Fruit fly (Drosophila melanogaster) whole organism, embryonic: ENCODE data around the gene Zir.

Experiments
- Atf6 ChIP-seq: fragments of 200-800 bp; sonication (Bioruptor generic); IDR thresholded peaks from 2 replicates; pipeline ENCODE4 v1.3.6; 2022; ENCODE audit warnings: missing biosample characterization, missing genetic modification characterization
- BEAF-32 ChIP-seq: fragments of 200-800 bp; sonication (Bioruptor generic); optimal IDR thresholded peaks from 3 replicates; lab custom pipeline; 2017; ENCODE audit warnings: missing biosample characterization, missing genetic modification characterization, mild to moderate bottlenecking, moderate library complexity, missing genetic modification reagents
- CG10209 ChIP-seq: fragments of 200-800 bp; sonication (Bioruptor generic); optimal IDR thresholded peaks from 3 replicates; lab custom pipeline; 2017; ENCODE audit warnings: missing biosample characterization, mild to moderate bottlenecking, missing genetic modification characterization, missing genetic modification reagents
- CG10431 ChIP-seq: fragments of 200-800 bp; sonication (Bioruptor generic); optimal IDR thresholded peaks from 3 replicates; lab custom pipeline; 2018; ENCODE audit warnings: missing biosample characterization, mild to moderate bottlenecking, missing genetic modification characterization
- CG11456 ChIP-seq: fragments of 200-800 bp; sonication (Bioruptor generic); IDR thresholded peaks from 3 replicates; pipeline ENCODE4 v1.3.6; 2022; ENCODE audit warnings: missing biosample characterization, missing genetic modification characterization
- CG14014 ChIP-seq: fragments of 200-800 bp; sonication (Bioruptor generic); IDR thresholded peaks from 2 replicates; pipeline ENCODE4 v1.3.6; 2022; ENCODE audit warnings: missing biosample characterization, missing genetic modification characterization
- CG14710 ChIP-seq: fragments of 200-800 bp; sonication (Bioruptor generic); optimal IDR thresholded peaks from 3 replicates; lab custom pipeline; 2019; ENCODE audit warnings: missing biosample characterization, mild to moderate bottlenecking, missing genetic modification characterization, moderate library complexity
- CG17568 ChIP-seq: fragments of 200-800 bp; sonication (Bioruptor generic); optimal IDR thresholded peaks from 2 replicates; lab custom pipeline; 2018; ENCODE audit warnings: missing biosample characterization, mild to moderate bottlenecking, missing genetic modification characterization, moderate library complexity
- CG1832 ChIP-seq: fragments of 200-800 bp; sonication (Bioruptor generic); optimal IDR thresholded peaks from 2 replicates; lab custom pipeline; 2017; ENCODE audit warnings: missing biosample characterization, mild to moderate bottlenecking, missing genetic modification characterization, inconsistent platforms
- CG2120 ChIP-seq: fragments of 200-800 bp; sonication (Bioruptor generic); optimal IDR thresholded peaks from 3 replicates; lab custom pipeline; 2016; ENCODE audit warnings: missing biosample characterization, missing genetic modification characterization
- CG3407 ChIP-seq: fragments of 200-800 bp; sonication (Bioruptor generic); optimal IDR thresholded peaks from 2 replicates; lab custom pipeline; 2018; ENCODE audit warnings: missing biosample characterization, mild to moderate bottlenecking, missing genetic modification characterization
- CG3847 ChIP-seq: fragments of 200-800 bp; sonication (Bioruptor generic); IDR thresholded peaks from 2 replicates; pipeline ENCODE4 v1.3.6; 2022; ENCODE audit warnings: missing biosample characterization, missing genetic modification characterization
- CG4328 ChIP-seq: fragments of 200-800 bp; sonication (Bioruptor generic); optimal IDR thresholded peaks from 3 replicates; lab custom pipeline; 2017; ENCODE audit warnings: missing biosample characterization, missing genetic modification reagents, missing genetic modification characterization
- CG5245 ChIP-seq: fragments of 200-800 bp; sonication (Bioruptor generic); optimal IDR thresholded peaks from 3 replicates; lab custom pipeline; 2016; ENCODE audit warnings: missing biosample characterization, missing genetic modification characterization
- CG5953 ChIP-seq: fragments of 200-800 bp; sonication (Bioruptor generic); IDR thresholded peaks from 2 replicates; pipeline ENCODE4 v1.3.6; 2022; ENCODE audit warnings: missing biosample characterization, missing genetic modification characterization
- CG7786 ChIP-seq: fragments of 200-800 bp; sonication (Bioruptor generic); optimal IDR thresholded peaks from 2 replicates; lab custom pipeline; 2016; ENCODE audit warnings: missing biosample characterization, missing genetic modification characterization
- CG7839 ChIP-seq: fragments of 200-800 bp; sonication (Bioruptor generic); optimal IDR thresholded peaks from 3 replicates; lab custom pipeline; 2018; ENCODE audit warnings: missing biosample characterization, mild to moderate bottlenecking, missing genetic modification characterization, moderate library complexity
- CG9797 ChIP-seq: fragments of 200-800 bp; sonication (Bioruptor generic); optimal IDR thresholded peaks from 3 replicates; lab custom pipeline; 2018; ENCODE audit warnings: missing biosample characterization, mild to moderate bottlenecking, missing genetic modification characterization
- Drgx ChIP-seq: fragments of 200-800 bp; sonication (Bioruptor generic); IDR thresholded peaks from 2 replicates; pipeline ENCODE4 v1.3.6; 2022; ENCODE audit warnings: missing biosample characterization, missing genetic modification characterization
- HLH4C ChIP-seq: fragments of 200-800 bp; sonication (Bioruptor generic); IDR thresholded peaks from 3 replicates; pipeline ENCODE4 v1.3.6; 2022; ENCODE audit warnings: missing biosample characterization, missing genetic modification characterization; ENCODE audit not compliant: partially characterized antibody
- HLHmδ ChIP-seq: fragments of 200-800 bp; sonication (Bioruptor generic); optimal IDR thresholded peaks from 2 replicates; lab custom pipeline; 2018; ENCODE audit warnings: missing biosample characterization, mild to moderate bottlenecking, missing genetic modification characterization, moderate library complexity
- Hr39 ChIP-seq: fragments of >200 bp; optimal IDR thresholded peaks from 2 replicates; lab custom pipeline; 2017
- Kr ChIP-seq: fragments of 200-800 bp; sonication (Bioruptor generic); optimal IDR thresholded peaks from 2 replicates; lab custom pipeline; 2017; ENCODE audit warnings: missing biosample characterization, mild to moderate bottlenecking, missing genetic modification characterization
- MESR4 ChIP-seq: fragments of 200-800 bp; sonication (Bioruptor generic); optimal IDR thresholded peaks from 2 replicates; lab custom pipeline; 2018; ENCODE audit warnings: missing biosample characterization, mild to moderate bottlenecking, missing genetic modification characterization, moderate library complexity
- Nf-YC ChIP-seq: fragments of 200-800 bp; optimal IDR thresholded peaks from 3 replicates; lab custom pipeline; 2019; ENCODE audit warnings: missing biosample characterization, mild to moderate bottlenecking, missing genetic modification characterization, moderate library complexity
- Taf1 ChIP-seq: fragments of 200-800 bp; sonication (Bioruptor generic); IDR thresholded peaks from 2 replicates; pipeline ENCODE4 v1.3.6; 2022; ENCODE audit warnings: missing biosample characterization, missing genetic modification characterization
- Xrp1 ChIP-seq: fragments of 200-800 bp; sonication (Bioruptor generic); IDR thresholded peaks from 2 replicates; pipeline ENCODE4 v1.3.6; 2022; ENCODE audit warnings: missing biosample characterization, missing genetic modification characterization
- ap ChIP-seq: fragments of 200-800 bp; sonication (Bioruptor generic); IDR thresholded peaks from 2 replicates; pipeline ENCODE4 v1.3.6; 2022; ENCODE audit warnings: missing biosample characterization, missing genetic modification characterization
- cg ChIP-seq: fragments of 200-800 bp; sonication (Bioruptor generic); optimal IDR thresholded peaks from 3 replicates; lab custom pipeline; 2019; ENCODE audit warnings: missing biosample characterization, mild to moderate bottlenecking, missing genetic modification characterization, moderate library complexity
- fd3F ChIP-seq: fragments of 200-800 bp; sonication (Bioruptor generic); optimal IDR thresholded peaks from 2 replicates; lab custom pipeline; 2018; ENCODE audit warnings: missing biosample characterization, mild to moderate bottlenecking, missing genetic modification characterization, moderate library complexity
- grau ChIP-seq: fragments of 200-800 bp; optimal IDR thresholded peaks from 3 replicates; lab custom pipeline; 2019; ENCODE audit warnings: missing biosample characterization, mild to moderate bottlenecking, missing genetic modification characterization, moderate library complexity
- inv ChIP-seq: fragments of 200-800 bp; sonication (Bioruptor generic); IDR thresholded peaks from 2 replicates; pipeline ENCODE4 v1.3.6; 2022; ENCODE audit warnings: missing biosample characterization, missing genetic modification characterization; ENCODE audit not compliant: partially characterized antibody
- lola ChIP-seq, 3 experiments: fragments of >200 bp in 2 of 3; fragments of 200-800 bp in 1 of 3; sonication (Bioruptor generic) in 1 of 3; optimal IDR thresholded peaks; 2 replicates each; lab custom pipeline; 2017 to 2019; ENCODE audit warnings: missing biosample characterization in 3 of 3, missing genetic modification characterization in 3 of 3, mild to moderate bottlenecking in 1 of 3, moderate library complexity in 1 of 3
- onecut ChIP-seq: fragments of 200-800 bp; sonication (Bioruptor generic); IDR thresholded peaks from 2 replicates; pipeline ENCODE4 v1.3.6; 2022; ENCODE audit warnings: missing biosample characterization, missing genetic modification characterization
- org-1 ChIP-seq: fragments of 200-800 bp; sonication (Bioruptor generic); optimal IDR thresholded peaks from 2 replicates; lab custom pipeline; 2017; ENCODE audit warnings: missing biosample characterization, missing genetic modification characterization
- pros ChIP-seq: fragments of 200-800 bp; sonication (Bioruptor generic); optimal IDR thresholded peaks from 3 replicates; lab custom pipeline; 2019; ENCODE audit warnings: missing biosample characterization, mild to moderate bottlenecking, missing genetic modification characterization, moderate library complexity
- ranshi ChIP-seq: fragments of 200-800 bp; sonication (Bioruptor generic); IDR thresholded peaks from 2 replicates; pipeline ENCODE4 v1.3.6; 2022; ENCODE audit warnings: missing biosample characterization, missing genetic modification characterization
- scrt ChIP-seq: fragments of 200-800 bp; sonication (Bioruptor generic); optimal IDR thresholded peaks from 2 replicates; lab custom pipeline; 2018; ENCODE audit warnings: missing biosample characterization, mild to moderate bottlenecking, missing genetic modification characterization, moderate library complexity
- sens ChIP-seq: fragments of 200-800 bp; sonication (Bioruptor generic); peaks from one replicate; lab custom pipeline; 2016; ENCODE audit warnings: missing biosample characterization, missing genetic modification characterization
- sens-2 ChIP-seq: fragments of 200-800 bp; sonication (Bioruptor generic); IDR thresholded peaks from 2 replicates; pipeline ENCODE4 v1.3.6; 2022; ENCODE audit warnings: missing biosample characterization, missing genetic modification characterization
- slbo ChIP-seq: fragments of 200-800 bp; sonication (Bioruptor generic); IDR thresholded peaks from 2 replicates; pipeline ENCODE4 v1.3.6; 2022; ENCODE audit warnings: missing biosample characterization, missing genetic modification characterization
- slou ChIP-seq: fragments of 200-800 bp; sonication (Bioruptor generic); optimal IDR thresholded peaks from 3 replicates; lab custom pipeline; 2016; ENCODE audit warnings: missing biosample characterization, missing genetic modification characterization
- tll ChIP-seq, 2 experiments: fragments of 200-800 bp in 1 of 2; fragments of >200 bp in 1 of 2; sonication (Bioruptor generic) in 1 of 2; optimal IDR thresholded peaks; 2 replicates each; lab custom pipeline; 2017 to 2019; ENCODE audit warnings: missing biosample characterization in 2 of 2, missing genetic modification characterization in 2 of 2, mild to moderate bottlenecking in 1 of 2, moderate library complexity in 1 of 2

Zir gene

DNA sequence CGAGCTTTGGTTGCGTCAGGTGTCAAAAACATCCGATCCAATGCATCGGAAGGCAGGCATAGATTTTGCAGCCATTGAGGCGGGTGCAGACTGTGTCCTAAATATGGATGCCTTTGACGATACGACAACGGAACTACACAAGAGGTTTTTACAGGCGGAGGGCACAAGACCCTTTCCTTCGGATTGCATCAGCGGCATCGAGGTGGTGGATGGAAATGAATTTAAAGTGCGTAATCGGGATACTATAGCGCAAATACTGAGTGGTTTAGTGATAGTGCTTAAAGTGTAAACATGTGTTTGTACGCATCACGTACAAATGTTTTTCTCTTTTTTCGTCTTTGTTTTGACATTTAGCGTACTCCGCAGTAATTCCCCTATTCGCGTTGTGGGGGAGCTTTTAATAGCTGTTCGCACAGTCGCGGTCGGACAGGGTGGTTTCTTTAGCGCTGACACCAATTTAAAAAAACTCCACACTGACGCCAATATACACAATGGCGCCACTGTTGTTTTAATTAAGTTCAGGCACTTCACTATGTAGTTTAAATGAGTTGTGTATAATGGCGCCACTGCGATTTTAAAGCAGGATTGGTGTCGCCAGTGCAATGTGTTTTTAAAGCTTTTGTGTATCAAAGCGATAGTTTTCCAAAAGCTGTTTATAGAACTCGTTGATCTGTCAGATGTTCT lies 21.6 kb upstream of the Zir start (continued):
- TF ChIP-seq ap (GFP tag; lab: Robert Waterston, UW): no peak
- TF ChIP-seq CG5245: peak; percentile 32
- no peak for TF ChIP-seq CG14014 (GFP tag; lab: Robert Waterston, UW)
- TF ChIP-seq tll (GFP tag; optimal IDR thresholded peaks at IDR 0.05; lab: Kevin White, UChicago): no peak
- no peak for TF ChIP-seq CG14710 (tag; lab: Kevin White, UChicago)
- no peak for TF ChIP-seq Nf-YC (tag; lab: Kevin White, UChicago)
- TF ChIP-seq Kr: no peak
- TF ChIP-seq pros (GFP tag; lab: Kevin White, UChicago): no peak
- no peak for TF ChIP-seq CG3407 (GFP tag; lab: Kevin White, UChicago)
- TF ChIP-seq MESR4 (GFP tag; lab: Kevin White, UChicago): no peak
- TF ChIP-seq CG7839 (tag; lab: Kevin White, UChicago): peak; percentile 36
- TF ChIP-seq lola (GFP tag; optimal IDR thresholded peaks at IDR 0.05; lab: Kevin White, UChicago): no peak
- no peak for TF ChIP-seq HLHmδ
- peak; percentile 32 for TF ChIP-seq grau (tag; lab: Kevin White, UChicago)
- TF ChIP-seq inv (GFP tag; lab: Robert Waterston, UW): no peak; the same call in 1 of the 2 replicates
- TF ChIP-seq Xrp1: no peak
- no peak for TF ChIP-seq Taf1
- TF ChIP-seq CG10209: peak; percentile 31
- no peak for TF ChIP-seq Atf6 (GFP tag; lab: Robert Waterston, UW)
- peak; percentile 71 for TF ChIP-seq BEAF-32 (GFP tag; lab: Kevin White, UChicago)
- no peak for TF ChIP-seq CG10431 (GFP tag; lab: Kevin White, UChicago)
- peak; percentile 59 for TF ChIP-seq sens (GFP tag; lab: Kevin White, UChicago)
- peak; percentile 39; the same call in 1 of the 3 replicates for TF ChIP-seq HLH4C (GFP tag; lab: Robert Waterston, UW)
- 0 out of 2 replicates have a peak, but pooled peaks have one; percentile 11 for TF ChIP-seq Drgx (GFP tag; lab: Robert Waterston, UW)
- no peak for TF ChIP-seq CG5953 (GFP tag; lab: Robert Waterston, UW)
- TF ChIP-seq Hr39 (lab: Kevin White, UChicago): no peak
- TF ChIP-seq scrt: no peak
- no peak for TF ChIP-seq CG7786 (GFP tag; lab: Kevin White, UChicago)
- peak; percentile 41 for TF ChIP-seq onecut (GFP tag; lab: Robert Waterston, UW)
- TF ChIP-seq slou: no peak
- TF ChIP-seq slbo (GFP tag; lab: Robert Waterston, UW): peak; percentile 65
- no peak for TF ChIP-seq org-1 (GFP tag; lab: Kevin White, UChicago)
- TF ChIP-seq CG4328 (GFP tag; lab: Kevin White, UChicago): no peak
- peak; percentile 52; the same call in 1 of the 2 replicates for TF ChIP-seq CG3847 (GFP tag; lab: Robert Waterston, UW)
- no peak for TF ChIP-seq cg
- no peak for TF ChIP-seq CG17568 (GFP tag; lab: Kevin White, UChicago)
- TF ChIP-seq fd3F (GFP tag; lab: Kevin White, UChicago): no peak
- TF ChIP-seq ranshi: 0 out of 2 replicates have a peak, but pooled peaks have one; percentile 44
- no peak for TF ChIP-seq CG9797 (GFP tag; lab: Kevin White, UChicago)
- no peak for TF ChIP-seq CG1832 (GFP tag; lab: Kevin White, UChicago)
- no peak; the same call in 1 of the 3 replicates for TF ChIP-seq CG11456 (GFP tag; lab: Robert Waterston, UW)
- TF ChIP-seq CG2120 (GFP tag; lab: Kevin White, UChicago): peak; percentile 44
- no peak for TF ChIP-seq sens-2 (GFP tag; lab: Robert Waterston, UW)
